Fruit fly (Drosophila melanogaster): Measurements from ENCODE around the gene CG6845.

CG6845 gene

DNA sequence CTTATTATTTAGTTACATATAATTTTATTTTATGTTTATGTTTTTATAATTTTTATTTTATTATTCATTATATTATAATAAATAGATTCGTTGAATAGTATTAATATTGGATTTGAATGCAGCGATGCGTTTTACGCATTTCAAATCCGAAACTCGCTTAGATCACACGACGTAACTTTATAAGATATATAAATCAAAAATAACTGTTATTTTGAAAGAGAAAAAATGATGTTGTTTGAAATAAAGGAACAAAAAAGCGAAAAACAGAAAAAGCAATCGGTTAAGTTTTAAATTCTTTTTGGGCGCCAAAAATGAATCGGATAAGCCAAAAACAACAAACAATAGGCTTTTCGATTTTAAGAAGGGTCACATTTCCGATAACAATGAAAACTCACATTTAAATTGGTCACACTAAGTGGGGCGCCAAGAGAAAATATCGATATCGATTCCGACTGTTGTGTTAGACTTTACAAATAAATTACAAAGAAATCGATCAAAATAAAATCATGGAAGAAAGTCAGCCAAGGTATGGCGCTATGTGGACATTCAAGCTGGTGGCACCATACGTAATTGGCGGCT lies at the start of gene CG6845 (continued):
- TF ChIP-seq CG34224 (GFP tag; IDR thresholded peaks at IDR 0.05; ENCODE audit: partially characterized antibody) (peak; percentile 93), HmgZ (tag; optimal IDR thresholded peaks at IDR 0.05) (peak; percentile 56), E2f2 (GFP tag; IDR thresholded peaks at IDR 0.05) (peak; percentile 99), CG12219 (GFP tag; optimal IDR thresholded peaks at IDR 0.05) (no peak), Xrp1 (GFP tag; IDR thresholded peaks at IDR 0.05) (no peak), CG8089 (GFP tag; optimal IDR thresholded peaks at IDR 0.05) (no peak), CG31441 (GFP tag; IDR thresholded peaks at IDR 0.05) (no peak), CG7928 (GFP tag; optimal IDR thresholded peaks at IDR 0.05) (peak; percentile 15), CG4282 (GFP tag; optimal IDR thresholded peaks at IDR 0.05) (no peak), Abd-B (GFP tag; optimal IDR thresholded peaks at IDR 0.05) (no peak), salm (tag; optimal IDR thresholded peaks at IDR 0.05) (no peak), CG32532 (GFP tag; IDR thresholded peaks at IDR 0.05) (no peak), zfh1 (GFP tag; IDR thresholded peaks at IDR 0.05) (no peak), rib (GFP tag; IDR thresholded peaks at IDR 0.05) (no peak), Ets97D (GFP tag; optimal IDR thresholded peaks at IDR 0.05) (peak; percentile 72), CG13775 (GFP tag; optimal IDR thresholded peaks at IDR 0.05) (no peak), chm (GFP tag; IDR thresholded peaks at IDR 0.05) (no peak), CG42726 (GFP tag; IDR thresholded peaks at IDR 0.05; ENCODE audit: partially characterized antibody) (0 out of 2 replicates have a peak, but pooled peaks have one; percentile 31), tna (GFP tag; IDR thresholded peaks at IDR 0.05; ENCODE audit: partially characterized antibody) (peak; percentile 92), Dll (GFP tag; IDR thresholded peaks at IDR 0.05; ENCODE audit: partially characterized antibody) (peak; percentile 78), unc-4 (GFP tag; IDR thresholded peaks at IDR 0.05; ENCODE audit: partially characterized antibody) (peak; percentile 72), onecut (GFP tag; IDR thresholded peaks at IDR 0.05) (peak; percentile 29), Mes4 (GFP tag; optimal IDR thresholded peaks at IDR 0.05) (no peak), CG14441 (GFP tag; IDR thresholded peaks at IDR 0.05) (no peak), CG2199 (GFP tag; IDR thresholded peaks at IDR 0.05) (no peak), ap (GFP tag; IDR thresholded peaks at IDR 0.05) (no peak), az2 (GFP tag; optimal IDR thresholded peaks at IDR 0.05) (no peak), sens (GFP tag) (no peak), CG6654 (GFP tag; optimal IDR thresholded peaks at IDR 0.05) (no peak), CG3407 (GFP tag; optimal IDR thresholded peaks at IDR 0.05) (no peak), bigmax (GFP tag; optimal IDR thresholded peaks at IDR 0.05) (no peak), CrebB (tag; optimal IDR thresholded peaks at IDR 0.05) (no peak), knrl (GFP tag; IDR thresholded peaks at IDR 0.05; ENCODE audit: partially characterized antibody) (peak; percentile 38; the same call in 2 of the 3 replicates), mam (GFP tag; optimal IDR thresholded peaks at IDR 0.05) (no peak), nmo (GFP tag; optimal IDR thresholded peaks at IDR 0.05) (peak; percentile 35), row (GFP tag; IDR thresholded peaks at IDR 0.05) (no peak), lilli (GFP tag; optimal IDR thresholded peaks at IDR 0.05) (no peak), CG4707 (GFP tag; optimal IDR thresholded peaks at IDR 0.05) (no peak), CG2889 (GFP tag; IDR thresholded peaks at IDR 0.05) (no peak), Lhr (GFP tag; optimal IDR thresholded peaks at IDR 0.05) (peak; percentile 61), mld (GFP tag; IDR thresholded peaks at IDR 0.05; ENCODE audit: partially characterized antibody) (peak; percentile 73; the same call in 2 of the 3 replicates), ato (GFP tag; IDR thresholded peaks at IDR 0.05; ENCODE audit: partially characterized antibody) (peak; percentile 86), CG32772 (GFP tag; IDR thresholded peaks at IDR 0.05) (no peak), Rfx (GFP tag; IDR thresholded peaks at IDR 0.05) (no peak), gem (tag; optimal IDR thresholded peaks at IDR 0.05) (no peak), pzg (GFP tag; optimal IDR thresholded peaks at IDR 0.05) (peak; percentile 92), dm (GFP tag; optimal IDR thresholded peaks at IDR 0.05) (no peak), crc (GFP tag; optimal IDR thresholded peaks at IDR 0.05) (no peak), phol (tag; optimal IDR thresholded peaks at IDR 0.05) (peak; percentile 34), sd (tag; optimal IDR thresholded peaks at IDR 0.05) (no peak)

All from whole organism, embryonic.